Fruit fly (Drosophila melanogaster): Measurements from ENCODE around the gene CG15743.
A peak's percentile ranks its signal among the peaks of the same experiment; 100 is the strongest.

The CG15743 gene

dm6 chrX:13334434-13335146, 49.1 kb downstream of the CG15743 start (continued):
- TF ChIP-seq Fer3 (tag; optimal IDR thresholded peaks at IDR 0.05) (peak; percentile 28), fd3F (GFP tag; optimal IDR thresholded peaks at IDR 0.05) (no peak), gro (GFP tag; optimal IDR thresholded peaks at IDR 0.05) (peak; percentile 58), Six4 (GFP tag; optimal IDR thresholded peaks at IDR 0.05) (no peak), CG8290 (GFP tag; optimal IDR thresholded peaks at IDR 0.05) (peak; percentile 56), CG8290 (tag; optimal IDR thresholded peaks at IDR 0.05) (peak; percentile 61 to 77), CG6791 (GFP tag; IDR thresholded peaks at IDR 0.05; ENCODE audit: partially characterized antibody) (no peak), slou (GFP tag; optimal IDR thresholded peaks at IDR 0.05) (no peak), Bteb2 (GFP tag; optimal IDR thresholded peaks at IDR 0.05) (peak; percentile 24), Oaz (GFP tag; IDR thresholded peaks at IDR 0.05) (no peak), hkb (optimal IDR thresholded peaks at IDR 0.05) (no peak), hkb (GFP tag; IDR thresholded peaks at IDR 0.05) (no peak), fu2 (GFP tag; optimal IDR thresholded peaks at IDR 0.05) (no peak), p53 (GFP tag; optimal IDR thresholded peaks at IDR 0.05) (no peak), CG18011 (GFP tag; optimal IDR thresholded peaks at IDR 0.05) (peak; percentile 23), Fer2 (tag; optimal IDR thresholded peaks at IDR 0.05) (no peak), CG7745 (tag; optimal IDR thresholded peaks at IDR 0.05) (no peak), CG10431 (GFP tag; optimal IDR thresholded peaks at IDR 0.05) (no peak), tx (GFP tag; optimal IDR thresholded peaks at IDR 0.05) (no peak), klu (GFP tag; IDR thresholded peaks at IDR 0.05) (no peak), amos (GFP tag; IDR thresholded peaks at IDR 0.05; ENCODE audit: partially characterized antibody) (peak; percentile 44; the same call in 1 of the 2 replicates), Dip2 (GFP tag; IDR thresholded peaks at IDR 0.05) (no peak), CG10209 (GFP tag; optimal IDR thresholded peaks at IDR 0.05) (peak; percentile 21), Bgb (GFP tag; IDR thresholded peaks at IDR 0.05; ENCODE audit: partially characterized antibody) (no peak), chinmo (GFP tag; IDR thresholded peaks at IDR 0.05; ENCODE audit: partially characterized antibody) (no peak), gt (GFP tag; IDR thresholded peaks at IDR 0.05) (no peak), CG15601 (tag; optimal IDR thresholded peaks at IDR 0.05) (peak; percentile 84), pum (GFP tag; optimal IDR thresholded peaks at IDR 0.05) (peak; percentile 19), Nf-YA (GFP tag; IDR thresholded peaks at IDR 0.05) (no peak), prd (optimal IDR thresholded peaks at IDR 0.05) (no peak), prd (GFP tag; IDR thresholded peaks at IDR 0.05) (no peak), aop (GFP tag; IDR thresholded peaks at IDR 0.05) (no peak), CG13624 (GFP tag; optimal IDR thresholded peaks at IDR 0.05) (peak; percentile 62), row (GFP tag; IDR thresholded peaks at IDR 0.05) (no peak), CG34422 (GFP tag; IDR thresholded peaks at IDR 0.05) (no peak), h (optimal IDR thresholded peaks at IDR 0.05) (no peak), lilli (GFP tag; optimal IDR thresholded peaks at IDR 0.05) (peak; percentile 65), sr (GFP tag; IDR thresholded peaks at IDR 0.05) (no peak), Oli (tag; optimal IDR thresholded peaks at IDR 0.05) (no peak), D19B (GFP tag; optimal IDR thresholded peaks at IDR 0.05) (no peak), stc (GFP tag; IDR thresholded peaks at IDR 0.05) (no peak), pb (GFP tag; optimal IDR thresholded peaks at IDR 0.05) (peak; percentile 3), fd102C (GFP tag; optimal IDR thresholded peaks at IDR 0.05) (no peak), CG17359 (tag; optimal IDR thresholded peaks at IDR 0.05) (peak; percentile 20), inv (GFP tag; IDR thresholded peaks at IDR 0.05; ENCODE audit: partially characterized antibody) (no peak), CG6854 (GFP tag; optimal IDR thresholded peaks at IDR 0.05) (no peak), luna (GFP tag; optimal IDR thresholded peaks at IDR 0.05) (peak; percentile 54), CG3163 (GFP tag; optimal IDR thresholded peaks at IDR 0.05) (peak; percentile 31), pzg (GFP tag; optimal IDR thresholded peaks at IDR 0.05) (peak; percentile 81), CG4617 (GFP tag; optimal IDR thresholded peaks at IDR 0.05; ENCODE audit: borderline replicate concordance) (no peak), exex (tag; optimal IDR thresholded peaks at IDR 0.05) (peak; percentile 90)

Data from whole organism, embryonic.